Worm (Caenorhabditis elegans): ENCODE data around the gene ZK669.3.

ce11 chrII:7990192-7990591, 49.2 kb downstream of the ZK669.3 start:
- no peak for TF ChIP-seq hlh-30 (tag; optimal IDR thresholded peaks at IDR 0.05; ENCODE audit: insufficient read depth)
- no peak for TF ChIP-seq eyg-1 (tag; optimal IDR thresholded peaks at IDR 0.05)
- no peak for TF ChIP-seq pros-1 (tag; optimal IDR thresholded peaks at IDR 0.05)
- TF ChIP-seq sdc-2 (tag; optimal IDR thresholded peaks at IDR 0.05): no peak
- TF ChIP-seq ama-1 (optimal IDR thresholded peaks at IDR 0.05): no peak
- no peak for TF ChIP-seq rnt-1 (tag; optimal IDR thresholded peaks at IDR 0.05)
- TF ChIP-seq pha-4 (tag; optimal IDR thresholded peaks at IDR 0.05): no peak
- TF ChIP-seq fkh-10 (GFP tag; optimal IDR thresholded peaks at IDR 0.05): no peak

Data from whole organism, late embryonic.